Worm (Caenorhabditis elegans) whole organism, midembryonic: Measurements from ENCODE around the gene srh-194.
A peak's percentile ranks its signal among the peaks of the same experiment; 100 is the strongest.
"Not testable (repeated sequence)": the region's sequence is repeated elsewhere in the genome, so short reads cannot be mapped to it uniquely, and the experiment has no call there.

Experiments
- T22C8.4 ChIP-seq: fragments of 200-800 bp; sonication (Bioruptor generic); IDR thresholded peaks from 2 replicates; pipeline ENCODE4 v1.3.6; 2022; ENCODE audit warnings: missing genetic modification characterization, missing compliant biosample characterization
- cog-1 ChIP-seq: sonication (generic microtip); optimal IDR thresholded peaks from 2 replicates; lab custom pipeline; 2016; ENCODE audit warnings: missing genetic modification characterization, missing compliant biosample characterization
- flt-1 ChIP-seq: fragments of 200-800 bp; sonication (Bioruptor generic); IDR thresholded peaks from 2 replicates; pipeline ENCODE4 v1.3.6; 2022; ENCODE audit warnings: missing genetic modification characterization, missing compliant biosample characterization
- klf-2 ChIP-seq: fragments of 200-800 bp; sonication (Bioruptor generic); conservative IDR thresholded peaks from 2 replicates; pipeline ENCODE4 v1.3.6; 2022; ENCODE audit warnings: missing genetic modification reagents, missing genetic modification characterization, missing compliant biosample characterization
- med-1 ChIP-seq: sonication (generic microtip); optimal IDR thresholded peaks from 2 replicates; lab custom pipeline; 2017; ENCODE audit warnings: missing genetic modification characterization, mild to moderate bottlenecking, missing compliant biosample characterization, antibody characterized with exemption, missing genetic modification reagents; ENCODE audit not compliant: insufficient read depth
- ref-1 ChIP-seq: fragments of 200-800 bp; sonication (Bioruptor generic); conservative IDR thresholded peaks from 2 replicates; pipeline ENCODE4 v1.3.6; 2022; ENCODE audit warnings: missing genetic modification reagents, missing genetic modification characterization, missing compliant biosample characterization
- tab-1 ChIP-seq: fragments of 200-800 bp; sonication (Bioruptor generic); IDR thresholded peaks from 2 replicates; pipeline ENCODE4 v1.3.6; 2022; ENCODE audit warnings: missing genetic modification characterization, missing compliant biosample characterization
- ztf-23 ChIP-seq: fragments of 200-800 bp; sonication (Bioruptor generic); IDR thresholded peaks from 2 replicates; pipeline ENCODE4 v1.3.6; 2022; ENCODE audit warnings: missing genetic modification reagents, missing genetic modification characterization, missing compliant biosample characterization
- ztf-29 ChIP-seq: fragments of 200-800 bp; sonication (Bioruptor generic); IDR thresholded peaks from 2 replicates; pipeline ENCODE4 v1.3.6; 2022; ENCODE audit warnings: missing genetic modification reagents, missing genetic modification characterization, missing compliant biosample characterization

The srh-194 gene

DNA sequence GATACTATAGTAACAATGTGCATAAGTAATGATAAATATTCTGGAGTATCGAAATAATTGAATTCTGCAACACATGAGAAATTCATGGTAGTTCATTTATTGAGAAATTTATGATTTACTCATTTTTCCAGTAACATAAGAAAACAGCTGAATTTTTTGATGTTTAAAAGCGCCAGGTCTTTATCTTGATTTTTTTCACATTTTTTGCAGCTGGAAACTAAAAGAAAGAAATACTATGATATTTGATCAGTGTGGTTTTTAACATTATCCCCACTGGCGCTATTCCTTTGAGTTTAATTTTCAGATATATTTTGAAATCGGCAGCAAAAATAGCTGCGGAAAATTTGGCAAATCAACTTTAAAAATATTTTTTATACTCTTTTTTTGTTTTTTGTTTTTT is at the start of gene srh-194:
TSS of gene srh-194 (minus strand) at position 101 of the 400 bp plus-strand sequence.
- not testable (repeated sequence) for TF ChIP-seq T22C8.4, flt-1, ztf-23

DNA sequence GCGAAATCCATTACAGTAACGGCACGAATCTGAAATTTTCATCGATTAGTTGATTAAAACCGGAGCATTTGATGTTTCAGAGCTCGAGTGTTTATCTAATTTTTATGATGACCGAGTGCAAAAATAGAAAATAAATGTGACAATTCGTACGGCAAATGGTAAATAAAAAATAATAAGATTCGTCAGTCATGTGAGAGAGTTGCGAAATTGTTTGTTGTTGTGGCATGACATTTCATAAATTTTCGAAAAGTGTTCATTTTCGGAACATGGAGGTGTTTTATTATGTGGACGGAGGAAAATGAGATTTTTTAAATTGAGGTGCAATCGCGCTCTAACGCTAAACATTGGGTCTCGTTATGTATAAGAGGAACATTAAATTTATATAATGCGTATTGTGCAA is 48.4 kb upstream of the srh-194 start:
- TF ChIP-seq med-1 (no peak), klf-2 (GFP tag; lab: Robert Waterston, UW) (no peak)

DNA sequence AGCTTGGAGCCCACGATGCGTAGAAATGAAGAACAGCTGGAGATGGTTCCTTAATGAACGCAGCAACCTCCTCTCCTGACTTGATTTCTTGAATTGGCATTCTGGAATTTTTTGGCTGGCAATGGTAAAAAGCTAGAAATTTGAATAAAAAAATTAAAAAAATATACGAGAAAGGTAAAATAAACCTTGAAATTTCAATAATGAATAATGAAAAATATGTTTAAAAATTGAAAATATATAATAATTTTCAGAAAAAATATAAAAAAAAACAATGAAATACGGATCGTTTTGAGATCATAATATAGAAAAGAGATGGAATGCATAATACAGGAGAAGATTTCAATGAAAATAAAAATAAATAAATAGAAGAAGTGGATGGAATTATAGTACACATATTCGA is 47.9 kb upstream of the srh-194 start, which contains the start of gene glrx-3:
TSS of gene glrx-3 (minus strand) at position 101 of the 400 bp plus-strand sequence.
- TF ChIP-seq T22C8.4 (no peak), flt-1 (no peak), med-1 (no peak), tab-1 (GFP tag; lab: Robert Waterston, UW) (no peak), cog-1 (tag; lab: Kevin White, UChicago) (no peak), ref-1 (GFP tag; lab: Robert Waterston, UW) (no peak), ztf-23 (no peak), ztf-29 (GFP tag; lab: Robert Waterston, UW) (no peak), klf-2 (GFP tag; lab: Robert Waterston, UW) (no peak)

DNA sequence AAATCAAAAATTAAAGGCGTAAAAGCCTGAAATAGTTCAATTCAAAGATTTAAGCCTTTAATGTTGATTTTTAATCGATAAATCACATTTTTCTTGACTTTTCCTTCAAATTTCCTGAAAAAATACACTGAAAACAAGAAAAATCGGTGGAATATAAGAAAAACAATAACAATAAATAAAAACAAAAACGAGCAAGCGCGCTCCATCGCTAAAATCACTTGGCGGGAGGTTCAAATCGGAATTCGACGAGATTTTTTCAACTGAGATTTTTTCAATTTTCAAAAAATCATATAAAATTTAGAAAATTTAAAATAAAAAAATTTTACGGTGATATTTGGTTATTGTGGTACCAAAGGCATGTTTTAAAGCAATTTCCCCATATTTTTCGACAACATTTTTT is 46.2 kb upstream of the srh-194 start:
- no peak for TF ChIP-seq ztf-29 (GFP tag; lab: Robert Waterston, UW)

DNA sequence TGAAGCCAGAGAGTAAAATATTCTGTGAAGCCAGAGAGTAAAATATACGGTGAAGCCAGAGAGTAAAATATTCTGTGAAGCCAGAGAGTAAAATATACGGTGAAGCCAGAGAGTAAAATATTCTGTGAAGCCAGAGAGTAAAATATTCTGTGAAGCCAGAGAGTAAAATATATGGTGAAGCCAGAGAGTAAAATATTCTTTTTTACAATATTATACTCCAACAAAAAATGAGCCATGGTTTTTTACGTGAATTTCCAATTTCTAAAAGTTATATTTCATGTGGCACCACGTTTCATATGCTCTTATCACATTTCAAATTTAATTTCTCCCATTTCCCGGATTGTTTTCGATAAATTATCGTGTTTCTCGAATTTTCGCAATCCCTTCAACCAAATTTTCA is 43.1 kb upstream of the srh-194 start, which contains the start of gene irld-1:
TSS of gene irld-1 (plus strand) at position 301 of the 400 bp plus-strand sequence.
- not testable (repeated sequence) for TF ChIP-seq ref-1 (GFP tag; lab: Robert Waterston, UW); med-1; tab-1 (GFP tag; lab: Robert Waterston, UW)

DNA sequence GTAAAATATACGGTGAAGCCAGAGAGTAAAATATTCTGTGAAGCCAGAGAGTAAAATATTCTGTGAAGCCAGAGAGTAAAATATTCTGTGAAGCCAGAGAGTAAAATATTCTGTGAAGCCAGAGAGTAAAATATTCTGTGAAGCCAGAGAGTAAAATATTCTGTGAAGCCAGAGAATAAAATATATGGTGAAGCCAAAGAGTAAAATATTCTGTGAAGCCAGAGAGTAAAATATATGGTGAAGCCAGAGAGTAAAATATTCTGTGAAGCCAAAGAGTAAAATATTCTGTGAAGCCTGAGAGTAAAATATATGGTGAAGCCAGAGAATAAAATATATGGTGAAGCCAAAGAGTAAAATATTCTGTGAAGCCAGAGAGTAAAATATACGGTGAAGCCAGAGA is 42.4 kb upstream of the srh-194 start:
- 0 out of 2 replicates have a peak, but pooled peaks have one; percentile 18 for TF ChIP-seq T22C8.4
- TF ChIP-seq flt-1, result 0 out of 2 replicates have a peak, but pooled peaks have one; percentile 42

DNA sequence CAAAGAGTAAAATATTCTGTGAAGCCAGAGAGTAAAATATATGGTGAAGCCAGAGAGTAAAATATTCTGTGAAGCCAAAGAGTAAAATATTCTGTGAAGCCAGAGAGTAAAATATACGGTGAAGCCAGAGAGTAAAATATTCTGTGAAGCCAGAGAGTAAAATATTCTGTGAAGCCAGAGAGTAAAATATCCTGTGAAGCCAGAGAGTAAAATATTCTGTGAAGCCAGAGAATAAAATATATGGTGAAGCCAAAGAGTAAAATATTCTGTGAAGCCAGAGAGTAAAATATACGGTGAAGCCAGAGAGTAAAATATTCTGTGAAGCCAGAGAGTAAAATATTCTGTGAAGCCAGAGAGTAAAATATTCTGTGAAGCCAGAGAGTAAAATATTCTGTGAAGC is 40.2 kb upstream of the srh-194 start:
- peak; percentile 61; the same call in 1 of the 2 replicates for TF ChIP-seq flt-1

DNA sequence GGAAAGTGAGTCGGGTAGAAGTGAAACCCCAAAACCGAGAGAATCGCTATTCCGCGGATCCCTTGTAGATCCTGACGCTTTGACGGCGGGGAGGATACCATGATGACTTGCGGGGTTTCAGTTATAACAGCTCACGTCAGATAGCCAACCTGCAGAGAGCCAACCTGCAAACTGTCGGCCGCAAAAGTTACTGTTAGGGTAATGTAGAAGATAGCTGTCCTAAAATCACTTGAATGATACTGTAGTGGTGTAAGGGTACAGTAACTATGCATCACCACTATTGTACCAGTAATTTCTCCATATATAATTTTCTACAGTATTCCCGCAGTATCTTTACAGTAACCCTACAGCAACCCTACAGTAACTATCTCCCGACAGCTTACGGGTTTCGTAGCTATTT is 39.1 kb upstream of the srh-194 start, which contains the start of gene oac-12:
TSS of gene oac-12 (minus strand) at position 101 of the 400 bp plus-strand sequence.
- TF ChIP-seq tab-1 (GFP tag; lab: Robert Waterston, UW), result no peak
- no peak for TF ChIP-seq klf-2 (GFP tag; lab: Robert Waterston, UW)
- no peak for TF ChIP-seq cog-1 (tag; lab: Kevin White, UChicago)
- TF ChIP-seq T22C8.4, result no peak
- no peak for TF ChIP-seq ztf-29 (GFP tag; lab: Robert Waterston, UW)
- TF ChIP-seq ztf-23, result no peak
- TF ChIP-seq med-1, result no peak

DNA sequence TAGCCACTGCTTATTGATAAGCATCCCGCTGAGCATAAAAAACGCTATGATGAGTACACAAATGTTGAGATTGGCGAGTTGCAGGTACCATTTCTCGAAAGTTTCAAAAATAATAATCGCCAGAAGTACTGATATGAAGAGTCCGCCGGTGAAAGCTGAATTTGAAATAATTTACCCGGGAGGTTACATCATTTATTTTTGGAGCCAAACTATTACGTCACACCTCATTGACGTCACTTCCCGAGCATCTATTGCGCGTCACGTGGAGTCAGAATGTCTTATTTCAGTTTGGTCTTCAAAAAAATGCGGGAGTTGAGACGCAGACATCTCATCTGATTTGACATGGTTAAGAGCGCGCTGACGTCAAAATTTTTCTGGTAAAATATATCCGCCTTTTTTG is 37.5 kb upstream of the srh-194 start:
- TF ChIP-seq flt-1 (no peak), ztf-29 (GFP tag; lab: Robert Waterston, UW) (no peak), ref-1 (GFP tag; lab: Robert Waterston, UW) (no peak)

DNA sequence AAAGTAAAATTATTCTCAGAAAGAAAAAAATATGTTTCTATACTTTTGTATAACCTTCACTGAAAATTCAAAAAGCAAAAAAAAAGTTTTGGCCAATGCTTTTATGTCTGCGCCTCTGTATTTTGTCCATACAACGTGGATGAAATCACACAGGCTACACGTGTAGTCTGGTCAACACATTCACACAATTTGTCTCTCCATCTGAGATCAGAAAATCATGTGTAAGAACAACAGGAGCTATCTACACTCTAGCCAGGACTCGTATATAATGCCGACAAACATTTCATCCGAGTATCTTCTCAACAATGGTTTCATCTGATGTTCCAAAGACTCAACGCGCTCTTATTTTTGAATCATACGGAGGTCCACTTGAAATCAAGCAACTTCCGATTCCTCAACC is 33.5 kb upstream of the srh-194 start, which contains the start of gene D2063.1:
TSS of gene D2063.1 (plus strand) at position 281 of the 400 bp plus-strand sequence.
- no peak for TF ChIP-seq ztf-29 (GFP tag; lab: Robert Waterston, UW)

DNA sequence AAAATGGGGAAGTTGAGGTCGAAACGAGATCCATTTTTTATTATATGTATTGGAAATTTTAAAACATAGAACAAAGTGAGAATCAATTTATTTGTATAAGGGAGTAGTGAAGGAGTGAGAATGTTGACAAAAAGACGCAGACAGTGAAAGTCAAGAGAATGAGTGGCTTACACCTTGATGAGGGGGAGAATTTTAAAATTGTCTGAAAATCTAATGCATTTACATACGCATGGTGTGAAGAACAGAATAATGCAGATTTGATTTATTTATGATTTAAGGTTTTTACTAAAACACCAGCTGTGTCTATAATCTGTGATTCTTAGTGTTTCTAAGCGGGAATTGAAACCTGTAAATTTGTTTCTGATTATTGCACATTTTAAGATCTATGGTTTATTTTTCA is 32.1 kb upstream of the srh-194 start, which contains the start of gene nhr-125:
TSS of gene nhr-125 (minus strand) at position 101 of the 400 bp plus-strand sequence.
- no peak for TF ChIP-seq cog-1 (tag; lab: Kevin White, UChicago)
- TF ChIP-seq ztf-29 (GFP tag; lab: Robert Waterston, UW), result no peak
- no peak for TF ChIP-seq klf-2 (GFP tag; lab: Robert Waterston, UW)
- no peak for TF ChIP-seq ztf-23
- TF ChIP-seq med-1, result no peak
- TF ChIP-seq tab-1 (GFP tag; lab: Robert Waterston, UW), result no peak
- TF ChIP-seq ref-1 (GFP tag; lab: Robert Waterston, UW), result no peak
- TF ChIP-seq T22C8.4, result no peak
- no peak for TF ChIP-seq flt-1

DNA sequence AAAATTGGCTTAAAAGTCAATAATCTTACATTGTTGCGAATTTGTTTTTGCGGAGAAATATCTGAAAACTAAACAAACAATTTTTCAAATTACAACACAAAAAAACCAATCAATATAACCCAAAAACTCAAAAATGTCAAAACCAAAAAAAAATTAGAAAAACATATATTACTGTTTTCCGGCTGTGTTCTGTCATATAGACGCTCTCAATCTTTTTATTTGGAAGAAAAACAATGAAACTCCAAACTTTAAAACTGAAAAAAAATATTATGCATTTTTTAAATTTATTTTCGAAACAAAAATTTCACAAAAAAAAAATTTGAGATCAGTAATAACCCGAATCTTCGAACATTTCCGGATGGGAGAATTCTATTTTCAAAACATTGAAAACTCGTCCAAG is 29.4 kb upstream of the srh-194 start, which contains the start of gene R02D1.2:
TSS of gene R02D1.2 (minus strand) at position 101 of the 400 bp plus-strand sequence.
- no peak for TF ChIP-seq ref-1 (GFP tag; lab: Robert Waterston, UW)
- no peak for TF ChIP-seq ztf-23
- no peak for TF ChIP-seq med-1
- no peak for TF ChIP-seq T22C8.4
- TF ChIP-seq ztf-29 (GFP tag; lab: Robert Waterston, UW), result no peak
- no peak for TF ChIP-seq klf-2 (GFP tag; lab: Robert Waterston, UW)
- no peak for TF ChIP-seq cog-1 (tag; lab: Kevin White, UChicago)
- TF ChIP-seq flt-1, result no peak
- TF ChIP-seq tab-1 (GFP tag; lab: Robert Waterston, UW), result no peak
